Fruit fly (Drosophila melanogaster) whole organism, wandering third instar larva: ENCODE measurements around the gene GluRIA.

ENCODE experiments used
- CG32264 ChIP-seq: fragments of 200-800 bp; sonication (Bioruptor generic); optimal IDR thresholded peaks from 2 replicates; lab custom pipeline; 2016; ENCODE audit warnings: missing biosample characterization, missing genetic modification characterization
- CG9705 ChIP-seq: fragments of 200-800 bp; sonication (Bioruptor generic); optimal IDR thresholded peaks from 2 replicates; lab custom pipeline; 2018; ENCODE audit warnings: missing biosample characterization, mild to moderate bottlenecking, missing genetic modification characterization
- Dfd ChIP-seq: fragments of >200 bp; optimal IDR thresholded peaks from 2 replicates; lab custom pipeline; 2017; ENCODE audit warnings: missing biosample characterization, missing genetic modification characterization
- Dif ChIP-seq: fragments of 200-275, 200-300 bp; sonication (Bioruptor generic); optimal IDR thresholded peaks from 2 replicates; lab custom pipeline; 2018; ENCODE audit warnings: missing biosample characterization, missing genetic modification characterization; ENCODE audit not compliant: partially characterized antibody
- Hr83 ChIP-seq: fragments of 200-300 bp; sonication (Bioruptor generic); optimal IDR thresholded peaks from 2 replicates; lab custom pipeline; 2016; ENCODE audit warnings: missing biosample characterization, mild to moderate bottlenecking, missing genetic modification characterization, moderate library complexity; ENCODE audit not compliant: poor library complexity, severe bottlenecking
- Mio ChIP-seq: sonication (Bioruptor generic); optimal IDR thresholded peaks from 2 replicates; lab custom pipeline; 2016; ENCODE audit warnings: missing biosample characterization, missing genetic modification characterization
- N ChIP-seq: fragments of >200 bp; optimal IDR thresholded peaks from 2 replicates; lab custom pipeline; 2018; ENCODE audit warnings: missing biosample characterization, missing external identifiers, missing genetic modification characterization
- OdsH ChIP-seq: fragments of 200-800 bp; sonication (Bioruptor generic); optimal IDR thresholded peaks from 2 replicates; lab custom pipeline; 2016; ENCODE audit warnings: missing biosample characterization, mild to moderate bottlenecking, missing genetic modification characterization
- Rel ChIP-seq, 2 experiments: fragments of 200-800 bp; sonication (Bioruptor generic) in 1 of 2; optimal IDR thresholded peaks; 2 replicates in 1 of 2; 3 replicates in 1 of 2; lab custom pipeline; 2016 to 2019; ENCODE audit warnings: mild to moderate bottlenecking in 2 of 2, missing biosample characterization in 2 of 2, missing genetic modification characterization in 2 of 2, moderate library complexity in 1 of 2
- Sp1 ChIP-seq: fragments of 200-800 bp; sonication (Bioruptor generic); optimal IDR thresholded peaks from 3 replicates; lab custom pipeline; 2019; ENCODE audit warnings: missing biosample characterization, mild to moderate bottlenecking, missing genetic modification characterization, moderate library complexity
- Vsx2 ChIP-seq: fragments of 200-300, 225-300 bp; sonication (Bioruptor generic); optimal IDR thresholded peaks from 2 replicates; lab custom pipeline; 2018; ENCODE audit warnings: missing biosample characterization, missing genetic modification characterization; ENCODE audit not compliant: partially characterized antibody
- br ChIP-seq: fragments of 200-800 bp; sonication (Bioruptor generic); optimal IDR thresholded peaks from 2 replicates; lab custom pipeline; 2016; ENCODE audit warnings: missing biosample characterization, missing genetic modification characterization
- dl ChIP-seq, 2 experiments: fragments of 175-275, 200-275 bp in 1 of 2; fragments of 200-275 bp in 1 of 2; sonication (Bioruptor generic); optimal IDR thresholded peaks; lab custom pipeline; 2018; ENCODE audit warnings: mild to moderate bottlenecking in 2 of 2, missing biosample characterization in 2 of 2, missing genetic modification characterization in 2 of 2, moderate library complexity in 2 of 2; ENCODE audit not compliant: partially characterized antibody in 2 of 2, insufficient read depth in 1 of 2
- dmrt93B ChIP-seq: fragments of 200-800 bp; sonication (Bioruptor generic); optimal IDR thresholded peaks from 2 replicates; lab custom pipeline; 2018; ENCODE audit warnings: missing biosample characterization, mild to moderate bottlenecking, missing genetic modification characterization
- dsf ChIP-seq: sonication (Bioruptor generic); optimal IDR thresholded peaks from 2 replicates; lab custom pipeline; 2016; ENCODE audit warnings: missing biosample characterization, missing genetic modification characterization, borderline replicate concordance
- foxo ChIP-seq, 2 experiments: fragments of 200-800 bp; sonication (Bioruptor generic); optimal IDR thresholded peaks; 2 replicates in 1 of 2; 3 replicates in 1 of 2; lab custom pipeline; 2016 to 2017; ENCODE audit warnings: missing biosample characterization in 2 of 2, missing genetic modification characterization in 2 of 2
- fru ChIP-seq: fragments of 200-800 bp; sonication (Bioruptor generic); optimal IDR thresholded peaks from 3 replicates; lab custom pipeline; 2016; ENCODE audit warnings: missing biosample characterization, mild to moderate bottlenecking, missing genetic modification characterization
- psq ChIP-seq: fragments of 200-800 bp; sonication (Bioruptor generic); optimal IDR thresholded peaks from 3 replicates; lab custom pipeline; 2017; ENCODE audit warnings: missing biosample characterization, mild to moderate bottlenecking, missing genetic modification characterization, moderate library complexity
- rgr ChIP-seq: fragments of 200-800 bp; sonication (Bioruptor generic); optimal IDR thresholded peaks from 3 replicates; lab custom pipeline; 2016; ENCODE audit warnings: missing biosample characterization, mild to moderate bottlenecking, missing genetic modification characterization
- sv ChIP-seq: fragments of 200-800 bp; sonication (Bioruptor generic); optimal IDR thresholded peaks from 3 replicates; lab custom pipeline; 2016; ENCODE audit warnings: missing biosample characterization, missing genetic modification characterization

The GluRIA gene

DNA sequence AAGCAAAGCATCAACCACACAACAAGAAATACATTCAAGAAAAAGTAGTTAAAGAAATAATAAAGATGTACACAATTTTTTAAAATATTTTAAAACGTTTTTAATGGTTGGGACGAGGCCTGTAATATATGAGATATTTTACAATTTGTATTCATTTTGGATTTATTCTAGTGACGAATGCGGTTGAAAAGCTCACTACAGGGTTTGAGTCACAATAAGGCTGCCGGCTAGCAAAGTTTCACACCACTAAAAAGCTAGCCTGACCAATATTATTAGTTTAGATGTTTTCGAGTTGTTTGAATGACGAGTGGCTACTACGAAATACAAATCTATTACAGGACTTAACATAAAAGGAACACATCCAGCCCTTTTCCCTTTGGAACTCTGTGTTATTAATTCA, 4.8 kb upstream of the GluRIA start:
- TF ChIP-seq CG32264 (GFP tag; lab: Kevin White, UChicago) (no peak), sv (GFP tag; lab: Kevin White, UChicago) (no peak), N (GFP tag; lab: Kevin White, UChicago) (no peak), br (GFP tag; lab: Kevin White, UChicago) (no peak), Sp1 (GFP tag; lab: Kevin White, UChicago) (no peak), dmrt93B (GFP tag; lab: Kevin White, UChicago) (no peak), dsf (GFP tag; lab: Kevin White, UChicago) (no peak), Dfd (GFP tag; lab: Kevin White, UChicago) (no peak), Mio (GFP tag; lab: Kevin White, UChicago) (no peak)

- TF ChIP-seq Dif (GFP tag; lab: Kevin White, UChicago) (no peak), rgr (no peak), Vsx2 (GFP tag; lab: Kevin White, UChicago) (no peak), sv (GFP tag; lab: Kevin White, UChicago) (no peak), Mio (GFP tag; lab: Kevin White, UChicago) (no peak), OdsH (GFP tag; lab: Kevin White, UChicago) (no peak), CG9705 (GFP tag; lab: Kevin White, UChicago) (no peak), dsf (GFP tag; lab: Kevin White, UChicago) (no peak), br (GFP tag; lab: Kevin White, UChicago) (no peak), Hr83 (GFP tag; lab: Kevin White, UChicago) (no peak), dl (GFP tag; optimal IDR thresholded peaks at IDR 0.05; lab: Kevin White, UChicago; ENCODE audit: insufficient read depth in 1 of 2, partially characterized antibody in 2 of 2) (no peak)
Measured at dm6 chr3L:6665541-6665940, 41.7 kb downstream of the GluRIA start, which contains the start of gene eIF4E4. Gene eIF4E4 (minus strand): TSS chr3L:6665641.

dm6 chr3L:6667716-6668115, 43.9 kb downstream of the GluRIA start, which contains the start of gene Grl65a:
Gene Grl65a (minus strand): TSS chr3L:6667816.
- TF ChIP-seq OdsH (GFP tag; lab: Kevin White, UChicago) (no peak), Rel (GFP tag; optimal IDR thresholded peaks at IDR 0.05; lab: Kevin White, UChicago) (no peak), Rel (tag; optimal IDR thresholded peaks at IDR 0.05; lab: Kevin White, UChicago) (no peak), fru (GFP tag; lab: Kevin White, UChicago) (no peak), psq (no peak), br (GFP tag; lab: Kevin White, UChicago) (no peak), Sp1 (GFP tag; lab: Kevin White, UChicago) (no peak), foxo (GFP tag; optimal IDR thresholded peaks at IDR 0.05; lab: Kevin White, UChicago) (no peak)
